Worm (Caenorhabditis elegans) whole organism, L3 larva: ENCODE results near the gene pyc-1.

ENCODE experiments used
- fkh-2 ChIP-seq: fragments of 150-350 bp; optimal IDR thresholded peaks from 2 replicates; lab custom pipeline; 2014; ENCODE audit warnings: missing biosample characterization, missing genetic modification reagents, missing genetic modification characterization
- ztf-11 ChIP-seq: fragments of 150-350 bp; optimal IDR thresholded peaks from 2 replicates; lab custom pipeline; 2014; ENCODE audit warnings: missing biosample characterization, missing genetic modification characterization

DNA sequence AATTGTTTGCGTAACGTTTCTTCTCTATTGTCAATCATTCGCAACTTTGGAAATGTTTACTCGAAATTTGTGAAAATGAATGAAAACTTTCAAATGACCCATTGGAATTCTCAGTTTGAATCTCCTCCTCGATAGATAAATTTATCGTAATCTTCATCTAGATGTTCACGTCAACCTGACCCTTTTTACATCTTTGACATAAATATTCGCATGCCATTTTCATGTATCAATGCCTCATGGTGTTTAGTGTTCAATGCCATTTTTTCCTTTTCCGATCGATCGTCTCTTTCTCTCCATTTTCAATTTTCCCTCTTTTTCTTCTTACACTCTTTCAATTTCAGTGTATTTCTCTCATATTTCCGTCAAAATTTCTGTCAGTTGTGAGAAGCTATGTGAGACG lies 43.0 kb downstream of the pyc-1 start:
- TF ChIP-seq ztf-11 (no peak), fkh-2 (no peak)
